Fruit fly (Drosophila melanogaster): ENCODE results near the gene CG31642.

CG31642 gene

DNA sequence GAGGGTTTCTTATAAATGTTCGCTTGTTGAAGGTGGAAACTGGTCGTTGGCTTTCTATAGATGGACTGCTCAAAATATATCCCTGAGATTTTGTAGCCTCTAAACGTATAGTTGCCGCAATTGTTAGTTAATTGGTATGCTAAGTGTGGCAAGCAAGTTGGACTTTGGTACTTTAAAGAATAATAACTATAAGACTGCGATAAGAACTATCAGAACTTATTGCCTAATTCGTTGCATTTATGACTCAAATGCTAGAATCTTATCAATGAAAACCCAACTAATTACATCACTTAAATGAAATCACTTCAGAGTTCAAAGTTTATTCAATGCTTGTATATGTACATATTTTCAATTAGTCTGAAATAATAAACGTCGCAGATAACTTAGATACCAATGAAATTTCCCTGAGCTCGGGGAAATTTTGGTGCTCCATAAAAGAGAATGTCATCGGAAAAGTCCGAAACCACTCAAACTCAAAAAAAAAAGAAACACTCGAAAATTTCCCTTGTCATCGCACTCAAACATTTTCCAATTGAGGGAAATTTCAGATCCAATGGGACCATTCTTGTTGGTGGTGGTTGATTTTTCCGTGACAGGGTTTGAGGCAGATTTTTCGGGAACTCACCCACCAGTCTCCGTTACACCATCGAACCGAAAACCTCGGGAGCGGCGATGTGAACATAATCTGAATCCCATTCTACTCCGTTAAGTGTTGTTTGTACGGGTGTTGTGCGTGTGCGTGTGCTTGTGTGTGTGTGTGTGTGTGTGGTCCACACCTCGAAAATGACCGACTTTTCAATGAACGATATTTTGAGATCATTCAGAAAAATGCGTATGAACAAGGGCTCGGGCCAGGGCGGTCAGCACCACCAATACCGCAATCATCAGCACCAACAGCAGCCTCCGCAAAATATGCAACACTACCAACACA, 27.3 kb upstream of the CG31642 start, which contains the start of gene CG45075:
Gene CG45075, plus strand, starts transcription at position 627 of the 931 bp plus-strand sequence.
- TF ChIP-seq cic (GFP tag; optimal IDR thresholded peaks at IDR 0.05) (no peak), kay (GFP tag; ENCODE audit: borderline replicate concordance) (peak; percentile 88), tj (GFP tag; optimal IDR thresholded peaks at IDR 0.05) (no peak), pad (GFP tag; optimal IDR thresholded peaks at IDR 0.05) (no peak)

DNA sequence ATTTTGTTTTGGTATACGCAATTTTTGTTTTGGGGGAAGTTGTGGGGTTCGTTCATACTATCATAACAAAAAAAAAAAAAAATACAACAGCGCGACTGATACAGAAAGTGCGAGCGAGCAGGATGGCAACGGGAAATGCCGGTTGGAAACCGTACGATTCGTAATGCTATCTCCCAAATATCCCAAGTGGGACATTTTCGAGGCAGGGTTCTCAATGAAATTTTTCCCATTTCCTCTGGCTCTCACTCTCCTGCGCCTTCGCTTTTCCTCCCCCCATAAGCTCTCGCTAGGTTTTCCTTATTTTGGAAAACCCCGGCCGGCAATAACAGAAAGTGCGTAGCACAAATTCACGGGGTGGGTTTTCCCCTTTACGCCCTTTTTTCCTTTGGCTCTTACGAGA, 26.0 kb upstream of the CG31642 start:
- TF ChIP-seq Clk (GFP tag; optimal IDR thresholded peaks at IDR 0.05) = no peak
- no peak for TF ChIP-seq kay (GFP tag; ENCODE audit: borderline replicate concordance)
- no peak for TF ChIP-seq pad (GFP tag; optimal IDR thresholded peaks at IDR 0.05)
- no peak for TF ChIP-seq Hr96 (GFP tag; optimal IDR thresholded peaks at IDR 0.05)
- no peak for TF ChIP-seq cnc (optimal IDR thresholded peaks at IDR 0.05)
- no peak for TF ChIP-seq toe (GFP tag; optimal IDR thresholded peaks at IDR 0.05)
- no peak for TF ChIP-seq CG14711 (tag; optimal IDR thresholded peaks at IDR 0.05)
- TF ChIP-seq CG5204 (GFP tag; optimal IDR thresholded peaks at IDR 0.05) = no peak
- no peak for TF ChIP-seq CG12768 (GFP tag; optimal IDR thresholded peaks at IDR 0.05)
- no peak for TF ChIP-seq CG33017 (tag; optimal IDR thresholded peaks at IDR 0.05)
- no peak for TF ChIP-seq bab1 (GFP tag; optimal IDR thresholded peaks at IDR 0.05)
- no peak for TF ChIP-seq CG11617 (GFP tag; optimal IDR thresholded peaks at IDR 0.05)
- TF ChIP-seq Crg-1 (GFP tag; optimal IDR thresholded peaks at IDR 0.05) = no peak
- no peak for TF ChIP-seq ovo (GFP tag; optimal IDR thresholded peaks at IDR 0.05)
- no peak for TF ChIP-seq cic (GFP tag; optimal IDR thresholded peaks at IDR 0.05)
- no peak for TF ChIP-seq CG7101 (tag; optimal IDR thresholded peaks at IDR 0.05)
- TF ChIP-seq CG1620 (GFP tag; optimal IDR thresholded peaks at IDR 0.05) = no peak
- no peak for TF ChIP-seq Mnt (GFP tag; optimal IDR thresholded peaks at IDR 0.05)
- TF ChIP-seq tj (GFP tag; optimal IDR thresholded peaks at IDR 0.05) = no peak

DNA sequence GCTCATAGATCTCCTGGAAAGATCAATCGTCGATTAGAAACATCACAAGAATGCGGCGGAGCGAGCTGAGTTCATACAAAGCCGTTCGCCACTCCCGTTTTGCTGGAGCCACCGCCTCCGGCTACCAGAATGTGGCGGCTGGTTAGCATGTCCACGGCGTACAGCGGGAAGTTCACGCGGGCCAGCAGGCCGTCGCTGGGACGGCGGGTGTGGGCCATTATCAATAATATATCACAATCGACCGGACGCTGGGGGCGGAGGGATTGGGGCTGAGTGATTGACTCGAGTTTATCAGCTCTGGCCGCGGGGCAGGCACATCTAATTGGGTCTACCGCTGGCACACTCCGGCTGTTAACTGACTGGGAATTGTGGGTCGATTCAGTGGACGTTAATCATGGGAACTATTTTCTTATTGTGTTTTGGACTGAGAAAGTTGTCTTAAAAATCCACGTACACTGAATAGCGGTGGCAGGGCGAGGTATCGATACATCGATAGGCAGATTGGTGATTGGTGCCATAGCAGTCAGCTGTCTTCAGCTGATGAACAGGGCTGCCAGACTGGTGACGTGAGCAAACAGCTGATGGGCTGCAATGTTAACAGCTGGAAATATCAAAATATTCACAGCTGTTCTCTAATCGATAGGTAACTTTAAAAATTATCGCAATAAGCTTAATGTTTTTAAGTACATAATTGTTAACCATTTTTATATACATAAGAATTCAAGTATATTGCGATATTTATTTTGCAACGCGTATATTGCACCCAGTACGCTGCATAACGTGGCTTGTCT, 19.6 kb upstream of the CG31642 start, which contains the start of gene CG9175:
Gene CG9175, minus strand, starts transcription at position 488 of the 791 bp plus-strand sequence.
- TF ChIP-seq Clk (GFP tag; optimal IDR thresholded peaks at IDR 0.05) = no peak
- TF ChIP-seq pad (GFP tag; optimal IDR thresholded peaks at IDR 0.05) = no peak
- no peak for TF ChIP-seq kay (GFP tag; ENCODE audit: borderline replicate concordance)
- TF ChIP-seq CG11617 (GFP tag; optimal IDR thresholded peaks at IDR 0.05) = peak; percentile 36
- TF ChIP-seq ovo (GFP tag; optimal IDR thresholded peaks at IDR 0.05) = peak; percentile 29
- no peak for TF ChIP-seq CG12768 (GFP tag; optimal IDR thresholded peaks at IDR 0.05)
- no peak for TF ChIP-seq CG5204 (GFP tag; optimal IDR thresholded peaks at IDR 0.05)
- TF ChIP-seq Crg-1 (GFP tag; optimal IDR thresholded peaks at IDR 0.05) = no peak
- TF ChIP-seq tj (GFP tag; optimal IDR thresholded peaks at IDR 0.05) = no peak
- peak; percentile 52 for TF ChIP-seq CG1620 (GFP tag; optimal IDR thresholded peaks at IDR 0.05)
- peak; percentile 73 for TF ChIP-seq cic (GFP tag; optimal IDR thresholded peaks at IDR 0.05)
- peak; percentile 87 for TF ChIP-seq bab1 (GFP tag; optimal IDR thresholded peaks at IDR 0.05)
- peak; percentile 65 for TF ChIP-seq Mnt (GFP tag; optimal IDR thresholded peaks at IDR 0.05)
- TF ChIP-seq cnc (optimal IDR thresholded peaks at IDR 0.05) = no peak
- TF ChIP-seq CG33017 (tag; optimal IDR thresholded peaks at IDR 0.05) = peak; percentile 48
- TF ChIP-seq CG7101 (tag; optimal IDR thresholded peaks at IDR 0.05) = peak; percentile 10
- no peak for TF ChIP-seq toe (GFP tag; optimal IDR thresholded peaks at IDR 0.05)
- no peak for TF ChIP-seq CG7045 (GFP tag; optimal IDR thresholded peaks at IDR 0.05)
- no peak for TF ChIP-seq CG14711 (tag; optimal IDR thresholded peaks at IDR 0.05)
- TF ChIP-seq Hr96 (GFP tag; optimal IDR thresholded peaks at IDR 0.05) = no peak

DNA sequence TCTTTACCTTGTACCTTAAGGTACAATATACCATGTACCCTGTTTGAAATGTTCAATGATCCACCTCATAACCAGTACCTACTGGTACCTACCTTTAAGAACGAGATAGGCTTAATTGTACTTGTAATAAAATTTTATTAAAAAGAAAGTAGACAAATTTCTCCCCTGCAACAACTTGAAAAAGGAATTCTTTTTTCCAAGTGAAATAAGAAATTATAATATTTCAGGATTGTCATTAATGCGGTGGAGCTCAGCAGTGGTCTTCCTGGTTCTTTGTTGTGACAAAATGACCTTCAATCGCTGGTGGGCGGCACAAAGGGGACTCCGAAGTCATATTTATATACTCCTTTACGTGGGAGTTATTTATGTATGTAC, 19.1 kb upstream of the CG31642 start:
- no peak for TF ChIP-seq tj (GFP tag; optimal IDR thresholded peaks at IDR 0.05)
- no peak for TF ChIP-seq CG5204 (GFP tag; optimal IDR thresholded peaks at IDR 0.05)
- peak; percentile 81 for TF ChIP-seq kay (GFP tag; ENCODE audit: borderline replicate concordance)

DNA sequence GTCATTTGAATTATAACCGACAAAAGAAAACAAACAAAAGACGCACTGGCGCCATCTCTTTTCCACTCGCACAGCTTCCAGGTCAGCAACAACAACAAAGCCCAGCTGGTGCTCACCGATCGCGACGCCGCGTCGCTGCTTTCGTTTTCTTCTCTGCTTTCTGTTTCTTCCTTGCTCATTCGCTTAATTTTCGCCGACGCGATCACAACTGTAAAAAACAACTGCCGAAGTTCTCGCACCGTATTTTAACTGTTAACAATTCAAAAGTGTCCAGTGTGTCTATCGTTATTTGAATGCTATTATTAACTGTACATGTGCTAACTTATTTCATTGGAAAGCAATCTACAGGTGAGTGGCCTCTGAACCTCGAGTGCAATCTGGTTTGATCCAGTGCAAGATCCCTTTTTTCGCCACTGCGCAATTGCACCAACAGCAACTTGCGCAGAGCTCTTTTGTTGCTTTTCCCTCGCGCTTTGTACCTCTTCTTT, 18.1 kb upstream of the CG31642 start, which contains the start of gene stai:
Gene stai, plus strand, starts transcription at position 176 of the 488 bp plus-strand sequence.
- TF ChIP-seq Mnt (GFP tag; optimal IDR thresholded peaks at IDR 0.05) (no peak), tj (GFP tag; optimal IDR thresholded peaks at IDR 0.05) (peak; percentile 84), ovo (GFP tag; optimal IDR thresholded peaks at IDR 0.05) (peak; percentile 51), bab1 (GFP tag; optimal IDR thresholded peaks at IDR 0.05) (peak; percentile 26)

DNA sequence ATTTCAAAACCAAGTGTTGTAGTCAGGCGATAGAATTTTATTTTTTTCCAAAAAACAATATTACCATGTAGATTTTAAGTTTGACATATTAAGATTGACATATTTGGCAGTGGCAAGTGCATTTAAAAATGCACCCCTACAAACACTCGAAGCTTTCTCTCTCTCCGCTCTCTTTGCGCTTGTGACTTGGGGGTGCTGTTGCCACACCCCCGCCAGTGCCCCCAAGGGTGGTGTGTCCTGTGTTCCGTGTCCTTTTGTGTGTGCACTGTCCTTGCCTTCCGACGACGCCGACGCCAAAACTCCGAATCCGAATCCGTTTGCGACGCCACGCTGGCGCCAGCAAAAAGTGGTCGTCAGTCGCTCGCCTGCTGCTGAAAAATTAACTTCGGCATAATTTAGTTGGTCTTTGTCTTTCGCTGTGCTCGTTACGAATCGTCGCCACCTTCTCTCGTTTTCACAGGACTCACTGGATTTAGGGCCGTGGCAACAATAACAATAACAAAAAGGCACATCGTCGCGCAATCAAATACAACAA, 8.9 kb upstream of the CG31642 start:
- no peak for TF ChIP-seq pad (GFP tag; optimal IDR thresholded peaks at IDR 0.05)
- TF ChIP-seq CG33017 (tag; optimal IDR thresholded peaks at IDR 0.05) = no peak
- TF ChIP-seq bab1 (GFP tag; optimal IDR thresholded peaks at IDR 0.05) = no peak
- TF ChIP-seq CG5204 (GFP tag; optimal IDR thresholded peaks at IDR 0.05) = no peak
- TF ChIP-seq CG11617 (GFP tag; optimal IDR thresholded peaks at IDR 0.05) = no peak
- TF ChIP-seq CG7045 (GFP tag; optimal IDR thresholded peaks at IDR 0.05) = no peak
- TF ChIP-seq Crg-1 (GFP tag; optimal IDR thresholded peaks at IDR 0.05) = no peak
- no peak for TF ChIP-seq CG14711 (tag; optimal IDR thresholded peaks at IDR 0.05)
- TF ChIP-seq cnc (optimal IDR thresholded peaks at IDR 0.05) = no peak
- TF ChIP-seq CG1620 (GFP tag; optimal IDR thresholded peaks at IDR 0.05) = no peak
- TF ChIP-seq toe (GFP tag; optimal IDR thresholded peaks at IDR 0.05) = no peak
- no peak for TF ChIP-seq kay (GFP tag; ENCODE audit: borderline replicate concordance)
- TF ChIP-seq CG7101 (tag; optimal IDR thresholded peaks at IDR 0.05) = no peak
